Fruit fly (Drosophila melanogaster): ENCODE data around the gene CG33493.

DNA sequence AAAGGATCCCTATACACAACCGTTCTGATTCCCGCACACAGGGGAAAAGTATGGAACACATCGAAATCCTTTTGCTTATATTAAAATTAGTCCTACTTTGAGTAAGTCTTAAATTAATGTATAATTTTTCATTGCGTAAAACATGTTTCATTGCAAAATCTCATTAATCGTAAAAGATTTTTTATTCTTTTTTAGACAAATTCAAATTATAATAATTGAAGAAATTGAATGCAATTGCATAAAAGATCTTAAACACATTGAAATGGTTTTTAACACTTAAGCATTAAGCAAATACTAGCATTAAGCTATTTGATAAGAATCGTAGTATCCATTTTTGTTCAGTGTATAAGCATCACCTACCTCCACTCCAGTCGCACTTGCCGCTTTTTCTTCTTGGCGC is 26.8 kb upstream of the CG33493 start:
- no peak for TF ChIP-seq psq (optimal IDR thresholded peaks at IDR 0.05)
- TF ChIP-seq Sin3A (optimal IDR thresholded peaks at IDR 0.05): no peak
- TF ChIP-seq h (optimal IDR thresholded peaks at IDR 0.05): no peak

Measured in Kc167 (cell line).